Worm (Caenorhabditis elegans): Measurements from ENCODE around the gene Y32H12A.7.

DNA sequence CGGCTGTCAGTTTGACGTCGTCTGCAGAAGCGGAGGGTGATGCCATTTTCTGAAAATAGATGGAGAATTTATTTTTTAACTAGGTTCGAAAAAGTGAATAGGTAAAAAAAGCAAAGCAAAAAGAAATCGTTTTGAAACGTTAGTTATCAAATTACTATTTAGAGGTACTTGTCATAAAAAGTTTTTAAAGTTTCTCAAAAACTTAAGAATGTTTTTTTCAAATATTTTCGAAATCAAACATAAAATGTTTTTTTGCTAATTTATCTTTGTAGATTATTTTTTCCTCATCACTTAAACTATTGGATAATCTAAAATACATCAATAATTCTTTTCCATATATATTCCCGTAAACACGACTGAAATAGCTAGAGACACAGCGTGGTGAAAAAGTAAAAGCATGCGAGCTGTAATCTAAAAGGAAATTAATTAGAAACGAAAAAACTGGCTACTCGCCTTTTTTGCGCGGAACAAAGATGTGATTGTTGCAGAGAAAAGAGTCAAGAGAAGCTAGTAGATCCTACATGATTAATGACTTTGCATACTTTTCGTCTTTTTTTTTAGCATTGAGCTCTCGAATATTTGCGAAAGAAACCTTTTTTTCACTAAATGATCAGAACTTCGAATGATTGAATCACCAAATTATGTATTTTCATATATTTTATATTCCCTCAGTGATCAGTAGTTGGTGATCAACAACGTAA is 13.8 kb downstream of the Y32H12A.7 start, which contains the start of gene szy-2:
- TF ChIP-seq mdl-1 (tag; optimal IDR thresholded peaks at IDR 0.05) (no peak), pqm-1 (tag; optimal IDR thresholded peaks at IDR 0.05) (no peak), dpl-1 (GFP tag; optimal IDR thresholded peaks at IDR 0.05) (no peak), mep-1 (tag; optimal IDR thresholded peaks at IDR 0.05) (no peak), aha-1 (tag) (no peak), hlh-30 (tag; optimal IDR thresholded peaks at IDR 0.05; ENCODE audit: insufficient read depth) (no peak), nhr-48 (tag; optimal IDR thresholded peaks at IDR 0.05) (no peak), hlh-11 (tag; optimal IDR thresholded peaks at IDR 0.05) (no peak), lir-3 (tag; optimal IDR thresholded peaks at IDR 0.05) (no peak), unc-39 (tag; optimal IDR thresholded peaks at IDR 0.05) (no peak)

Data from whole organism, L4 larva.